Fruit fly (Drosophila melanogaster) whole organism, pupa: ENCODE measurements around the gene CG34376.

Source experiments
- CG13204 ChIP-seq: fragments of 200-800 bp; sonication (Bioruptor generic); optimal IDR thresholded peaks from 2 replicates; lab custom pipeline; 2018; ENCODE audit warnings: missing biosample characterization, mild to moderate bottlenecking, missing genetic modification characterization, moderate library complexity
- CG14655 ChIP-seq: fragments of 200-800 bp; sonication (Bioruptor generic); optimal IDR thresholded peaks from 3 replicates; lab custom pipeline; 2017; ENCODE audit warnings: mild to moderate bottlenecking, missing biosample characterization, missing genetic modification reagents, missing genetic modification characterization
- CG17806 ChIP-seq: fragments of 200-800 bp; sonication (Bioruptor generic); optimal IDR thresholded peaks from 2 replicates; lab custom pipeline; 2018; ENCODE audit warnings: missing biosample characterization, mild to moderate bottlenecking, missing genetic modification characterization, moderate library complexity
- CG32121 ChIP-seq: fragments of 200-800 bp; sonication (Bioruptor generic); IDR thresholded peaks from 2 replicates; pipeline ENCODE4 v1.3.6; 2022; ENCODE audit warnings: missing biosample characterization, missing genetic modification characterization
- CG8159 ChIP-seq: fragments of 200-800 bp; sonication (Bioruptor generic); optimal IDR thresholded peaks from 3 replicates; lab custom pipeline; 2018; ENCODE audit warnings: missing biosample characterization, mild to moderate bottlenecking, missing genetic modification characterization, moderate library complexity
- CG8301 ChIP-seq: fragments of 200-800 bp; sonication (Bioruptor generic); optimal IDR thresholded peaks from 2 replicates; lab custom pipeline; 2018; ENCODE audit warnings: missing biosample characterization, mild to moderate bottlenecking, missing genetic modification characterization
- Pif1A ChIP-seq: fragments of 200-800 bp; sonication (Bioruptor generic); optimal IDR thresholded peaks from 3 replicates; lab custom pipeline; 2016; ENCODE audit warnings: missing biosample characterization, missing genetic modification characterization
- Pif1B ChIP-seq: fragments of 200-800 bp; sonication (Bioruptor generic); optimal IDR thresholded peaks from 3 replicates; lab custom pipeline; 2016; ENCODE audit warnings: missing biosample characterization, missing genetic modification characterization

DNA sequence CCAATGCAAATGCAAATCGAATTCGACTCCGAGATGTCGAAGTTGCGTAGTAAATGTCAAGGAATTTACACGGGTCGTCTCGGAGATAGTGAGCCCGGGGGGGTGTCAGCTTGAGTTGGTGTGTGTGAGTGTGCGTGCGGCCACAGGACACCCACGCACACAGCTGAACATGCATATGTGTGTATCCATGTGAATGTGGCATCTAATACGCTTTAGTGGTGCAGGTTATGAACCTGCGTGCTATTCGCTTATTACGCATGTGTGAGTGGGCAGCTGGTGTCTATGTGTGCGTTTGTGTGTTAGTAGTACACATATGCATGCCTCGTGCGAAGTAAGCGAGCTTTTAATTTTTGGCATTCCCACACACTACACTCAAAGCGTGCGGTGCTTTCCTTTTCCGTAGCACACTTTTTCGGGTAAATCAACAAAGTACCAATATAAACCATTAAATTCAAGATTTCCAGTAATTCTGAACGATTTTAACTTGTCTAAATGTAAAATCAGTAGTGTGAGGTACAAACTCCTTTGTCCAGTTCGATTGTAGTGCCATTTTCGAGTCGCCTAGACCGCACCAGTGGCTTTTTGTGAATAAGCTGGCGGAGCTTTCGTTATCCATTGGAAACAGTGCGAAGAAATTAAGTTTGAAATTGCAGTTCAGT, 21.1 kb downstream of the CG34376 start:
- no peak for TF ChIP-seq CG13204 (GFP tag; lab: Kevin White, UChicago)
- no peak for TF ChIP-seq Pif1A (GFP tag; lab: Kevin White, UChicago)
- TF ChIP-seq CG14655 (GFP tag; lab: Kevin White, UChicago) = no peak
- TF ChIP-seq CG8301 (tag; lab: Kevin White, UChicago) = no peak
- no peak for TF ChIP-seq CG17806 (tag; lab: Kevin White, UChicago)
- peak; percentile 78 for TF ChIP-seq CG8159 (tag; lab: Kevin White, UChicago)
- peak; percentile 47 for TF ChIP-seq Pif1B
- TF ChIP-seq CG32121 (GFP tag; lab: Robert Waterston, UW) = peak; percentile 36; the same call in 1 of the 2 replicates
